Worm (Caenorhabditis elegans): ENCODE results near the gene fzr-1.

Gene fzr-1

ce11 chrII:9646928-9647838, 2.9 kb upstream of the fzr-1 start, which contains the start of gene sqv-8:
sqv-8 (plus strand) TSS chrII:9646978.
- TF ChIP-seq daf-12 (tag; optimal IDR thresholded peaks at IDR 0.05) (no peak), ceh-28 (tag; optimal IDR thresholded peaks at IDR 0.05) (peak; percentile 63), pha-4 (tag; optimal IDR thresholded peaks at IDR 0.05) (no peak), fkh-10 (GFP tag; optimal IDR thresholded peaks at IDR 0.05) (no peak), elt-2 (tag; optimal IDR thresholded peaks at IDR 0.05) (peak; percentile 73), lin-15B (tag; optimal IDR thresholded peaks at IDR 0.05) (no peak), nfya-1 (tag; optimal IDR thresholded peaks at IDR 0.05; ENCODE audit: insufficient read depth) (peak; percentile 33)

ce11 chrII:9646122-9646555, 1.9 kb upstream of the fzr-1 start:
- TF ChIP-seq ama-1 (optimal IDR thresholded peaks at IDR 0.05): peak; percentile 86
- no peak for TF ChIP-seq nhr-237 (tag; optimal IDR thresholded peaks at IDR 0.05)
- TF ChIP-seq elt-3 (tag; optimal IDR thresholded peaks at IDR 0.05): no peak
- TF ChIP-seq aly-2 (tag; optimal IDR thresholded peaks at IDR 0.05): no peak
- TF ChIP-seq hmg-11 (tag; optimal IDR thresholded peaks at IDR 0.05): peak; percentile 86
- TF ChIP-seq egl-5 (tag; optimal IDR thresholded peaks at IDR 0.05): peak; percentile 92
- TF ChIP-seq nhr-23 (tag; optimal IDR thresholded peaks at IDR 0.05): peak; percentile 76
- TF ChIP-seq snpc-4 (tag; optimal IDR thresholded peaks at IDR 0.05): peak; percentile 4
- TF ChIP-seq nhr-12 (tag; optimal IDR thresholded peaks at IDR 0.05): no peak
- TF ChIP-seq ceh-82 (tag; optimal IDR thresholded peaks at IDR 0.05): no peak
- TF ChIP-seq nhr-77 (tag; optimal IDR thresholded peaks at IDR 0.05): no peak
- TF ChIP-seq pqm-1 (tag; optimal IDR thresholded peaks at IDR 0.05): peak; percentile 13
- no peak for TF ChIP-seq daf-12 (tag; optimal IDR thresholded peaks at IDR 0.05)
- peak; percentile 11 for TF ChIP-seq lin-39 (tag; optimal IDR thresholded peaks at IDR 0.05)
- TF ChIP-seq lsy-12 (tag; optimal IDR thresholded peaks at IDR 0.05): peak; percentile 56
- TF ChIP-seq mml-1 (tag; optimal IDR thresholded peaks at IDR 0.05): no peak
- TF ChIP-seq zag-1 (tag; optimal IDR thresholded peaks at IDR 0.05): no peak
- peak; percentile 43 for TF ChIP-seq jun-1 (tag; optimal IDR thresholded peaks at IDR 0.05)
- no peak for TF ChIP-seq fos-1 (tag; optimal IDR thresholded peaks at IDR 0.05)
- peak; percentile 47 for TF ChIP-seq R02D3.7 (tag; optimal IDR thresholded peaks at IDR 0.05)
- TF ChIP-seq egl-27 (tag; optimal IDR thresholded peaks at IDR 0.05): no peak
- TF ChIP-seq eor-1 (tag; optimal IDR thresholded peaks at IDR 0.05): no peak
- no peak for TF ChIP-seq fkh-10 (GFP tag; optimal IDR thresholded peaks at IDR 0.05)
- no peak for TF ChIP-seq ztf-11 (tag; optimal IDR thresholded peaks at IDR 0.05)
- no peak for TF ChIP-seq skn-1 (tag; optimal IDR thresholded peaks at IDR 0.05)
- TF ChIP-seq unc-39 (tag; optimal IDR thresholded peaks at IDR 0.05): no peak
- peak; percentile 41 for TF ChIP-seq nhr-43 (tag; optimal IDR thresholded peaks at IDR 0.05; ENCODE audit: poor library complexity, severe bottlenecking)
- TF ChIP-seq ceh-9 (tag; optimal IDR thresholded peaks at IDR 0.05): no peak
- no peak for TF ChIP-seq ztf-4 (tag; optimal IDR thresholded peaks at IDR 0.05)
- peak; percentile 64 for TF ChIP-seq unc-62 (GFP tag; optimal IDR thresholded peaks at IDR 0.05)
- TF ChIP-seq sea-2 (GFP tag; optimal IDR thresholded peaks at IDR 0.05): no peak
- TF ChIP-seq nhr-76 (tag; optimal IDR thresholded peaks at IDR 0.05): no peak
- TF ChIP-seq pha-4 (tag; optimal IDR thresholded peaks at IDR 0.05): peak; percentile 77
- no peak for TF ChIP-seq fkh-2 (tag; optimal IDR thresholded peaks at IDR 0.05)
- peak; percentile 60 for TF ChIP-seq elt-2 (tag; optimal IDR thresholded peaks at IDR 0.05)
- no peak for TF ChIP-seq nhr-28 (tag; optimal IDR thresholded peaks at IDR 0.05)
- peak; percentile 85 for TF ChIP-seq ceh-28 (tag; optimal IDR thresholded peaks at IDR 0.05)
- TF ChIP-seq mdl-1 (tag; optimal IDR thresholded peaks at IDR 0.05): peak; percentile 66
- peak; percentile 88 for TF ChIP-seq nfya-1 (tag; optimal IDR thresholded peaks at IDR 0.05; ENCODE audit: insufficient read depth)
- TF ChIP-seq nhr-25 (tag; optimal IDR thresholded peaks at IDR 0.05): peak; percentile 88
- peak; percentile 78 for TF ChIP-seq nhr-11 (tag; optimal IDR thresholded peaks at IDR 0.05)
- peak; percentile 30 for TF ChIP-seq tbx-2 (tag; optimal IDR thresholded peaks at IDR 0.05)
- no peak for TF ChIP-seq ZK546.5 (tag; optimal IDR thresholded peaks at IDR 0.05)
- TF ChIP-seq nhr-67 (tag; optimal IDR thresholded peaks at IDR 0.05): no peak
- TF ChIP-seq ceh-16 (tag; optimal IDR thresholded peaks at IDR 0.05): no peak
- peak; percentile 52 for TF ChIP-seq lin-15B (tag; optimal IDR thresholded peaks at IDR 0.05)
- peak; percentile 73 for TF ChIP-seq elt-1 (tag; optimal IDR thresholded peaks at IDR 0.05)

All from whole organism, L3 larva.